Worm (Caenorhabditis elegans): ENCODE results near the gene ran-5.

DNA sequence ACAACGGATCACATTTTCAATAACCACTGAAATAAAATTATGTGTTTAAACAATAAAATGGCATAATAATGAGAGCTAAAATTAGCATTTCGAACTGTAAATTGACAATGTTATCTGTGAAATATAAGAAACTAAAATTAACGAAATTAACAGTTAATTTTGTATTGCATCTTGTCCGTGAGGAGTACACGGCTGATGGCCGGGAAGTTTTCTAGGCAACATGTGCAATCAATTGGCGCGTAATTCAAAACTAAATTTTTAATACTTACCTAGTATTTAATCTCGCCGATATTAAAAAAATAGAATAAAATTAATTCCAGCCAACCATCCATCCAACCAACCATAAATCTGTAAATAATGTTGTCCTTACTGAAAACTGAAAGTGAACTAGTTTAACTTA, 13.6 kb downstream of the ran-5 start:
- TF ChIP-seq scrt-1 (GFP tag; IDR thresholded peaks at IDR 0.05) (no peak), flt-1 (GFP tag; IDR thresholded peaks at IDR 0.05) (no peak), ama-1 (optimal IDR thresholded peaks at IDR 0.05) (no peak), hmg-4 (GFP tag; optimal IDR thresholded peaks at IDR 0.05) (no peak), tra-4 (tag; optimal IDR thresholded peaks at IDR 0.05) (no peak), tbx-37 (GFP tag; conservative IDR thresholded peaks at IDR 0.05) (peak; percentile 91), B0310.2 (tag; optimal IDR thresholded peaks at IDR 0.05) (no peak)
